Worm (Caenorhabditis elegans) whole organism, late embryonic: Measurements from ENCODE around the gene npp-5.

Source experiments
- ama-1 ChIP-seq: fragments of 150-350 bp; optimal IDR thresholded peaks from 2 replicates; lab custom pipeline; 2014
- ceh-22 ChIP-seq: sonication (generic microtip); optimal IDR thresholded peaks from 2 replicates; lab custom pipeline; 2017; ENCODE audit warnings: missing biosample characterization, missing genetic modification characterization
- ceh-24 ChIP-seq: sonication (generic microtip); optimal IDR thresholded peaks from 2 replicates; lab custom pipeline; 2016; ENCODE audit warnings: mild to moderate bottlenecking, missing genetic modification characterization, missing compliant biosample characterization
- ceh-48 ChIP-seq: sonication (generic microtip); optimal IDR thresholded peaks from 2 replicates; lab custom pipeline; 2016; ENCODE audit warnings: missing genetic modification characterization, inconsistent platforms, missing compliant biosample characterization
- ceh-9 ChIP-seq: sonication (generic microtip); optimal IDR thresholded peaks from 2 replicates; lab custom pipeline; 2016; ENCODE audit warnings: mild to moderate bottlenecking, missing genetic modification characterization, inconsistent platforms, missing compliant biosample characterization
- elt-2 ChIP-seq: sonication (generic microtip); optimal IDR thresholded peaks from 2 replicates; lab custom pipeline; 2016; ENCODE audit warnings: missing genetic modification reagents, missing genetic modification characterization, missing compliant biosample characterization
- nfya-1 ChIP-seq: sonication (generic microtip); optimal IDR thresholded peaks from 2 replicates; lab custom pipeline; 2017; ENCODE audit warnings: missing genetic modification characterization, mild to moderate bottlenecking, missing compliant biosample characterization, antibody characterized with exemption, moderate library complexity
- pag-3 ChIP-seq: sonication (generic microtip); optimal IDR thresholded peaks from 2 replicates; lab custom pipeline; 2016; ENCODE audit warnings: missing compliant biosample characterization, missing genetic modification characterization, borderline replicate concordance
- pha-4 ChIP-seq: fragments of 150-350 bp; optimal IDR thresholded peaks from 2 replicates; lab custom pipeline; 2018; ENCODE audit warnings: missing biosample characterization, missing genetic modification reagents, missing genetic modification characterization
- rnt-1 ChIP-seq: sonication (generic microtip); optimal IDR thresholded peaks from 2 replicates; lab custom pipeline; 2016; ENCODE audit warnings: missing genetic modification characterization, missing compliant biosample characterization
- unc-3 ChIP-seq, 2 experiments: fragments of 200-800 bp in 1 of 2; sonication (Bioruptor generic) in 1 of 2; sonication (generic microtip) in 1 of 2; conservative IDR thresholded peaks in 1 of 2; optimal IDR thresholded peaks in 1 of 2; 2 replicates each; pipeline versions ENCODE4 v1.3.6 to Lab custom; 2016 to 2022; ENCODE audit warnings: missing compliant biosample characterization in 2 of 2, missing genetic modification characterization in 2 of 2, missing genetic modification reagents in 1 of 2
- unc-55 ChIP-seq: sonication (generic microtip); optimal IDR thresholded peaks from 2 replicates; lab custom pipeline; 2017; ENCODE audit warnings: missing biosample characterization, missing genetic modification reagents, missing genetic modification characterization
- ztf-16 ChIP-seq: sonication (generic microtip); optimal IDR thresholded peaks from 2 replicates; lab custom pipeline; 2017; ENCODE audit warnings: missing genetic modification characterization, missing compliant biosample characterization

DNA sequence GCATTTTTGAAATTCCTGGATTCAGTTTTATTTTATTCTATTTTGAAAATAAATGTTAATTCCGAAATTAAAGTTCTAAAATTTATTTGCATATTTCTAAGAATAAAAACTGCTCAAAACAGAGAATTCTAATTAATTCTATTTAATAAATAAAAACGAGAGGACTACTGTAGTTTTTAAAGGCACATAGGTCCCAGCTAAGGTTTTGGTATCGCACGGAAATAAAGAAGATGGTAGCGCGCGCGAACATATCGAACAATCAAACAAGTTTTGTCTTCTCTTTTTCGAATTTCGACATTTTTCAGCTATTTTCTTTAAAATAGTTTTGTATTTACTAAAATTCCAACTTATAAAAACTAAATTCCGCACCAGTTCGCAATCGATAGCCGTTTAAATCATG is 21.7 kb downstream of the npp-5 start:
- no peak for TF ChIP-seq ceh-24 (tag; lab: Kevin White, UChicago)
- TF ChIP-seq ceh-9 (tag; lab: Kevin White, UChicago) = no peak
- no peak for TF ChIP-seq nfya-1 (tag; lab: Kevin White, UChicago)
- no peak for TF ChIP-seq ztf-16 (tag; lab: Kevin White, UChicago)
- TF ChIP-seq unc-55 (GFP tag; lab: Kevin White, UChicago) = no peak
- TF ChIP-seq pha-4 (tag; lab: Kevin White, UChicago) = no peak
- TF ChIP-seq ama-1 (lab: Kevin White, UChicago) = no peak
- no peak for TF ChIP-seq elt-2
- no peak for TF ChIP-seq ceh-48 (tag; lab: Kevin White, UChicago)
- TF ChIP-seq unc-3 (GFP tag; conservative IDR thresholded peaks at IDR 0.05; lab: Robert Waterston, UW) = no peak
- TF ChIP-seq unc-3 (tag; optimal IDR thresholded peaks at IDR 0.05; lab: Kevin White, UChicago) = no peak
- no peak for TF ChIP-seq rnt-1 (tag; lab: Kevin White, UChicago)
- TF ChIP-seq pag-3 = no peak
- TF ChIP-seq ceh-22 (tag; lab: Kevin White, UChicago) = no peak
